Fruit fly (Drosophila melanogaster): ENCODE data around the gene verm.

The verm gene

dm6 chr3L:19707570-19708146 lies 12.6 kb upstream of the verm start, which contains the start of gene serp (continued):
- TF ChIP-seq sd (tag; optimal IDR thresholded peaks at IDR 0.05) (peak; percentile 11), H15 (GFP tag; IDR thresholded peaks at IDR 0.05) (no peak), CG31441 (GFP tag; IDR thresholded peaks at IDR 0.05) (no peak), CG7987 (GFP tag; optimal IDR thresholded peaks at IDR 0.05) (no peak), CG6689 (GFP tag; IDR thresholded peaks at IDR 0.05) (no peak), wek (GFP tag; optimal IDR thresholded peaks at IDR 0.05) (no peak), HLH54F (GFP tag; optimal IDR thresholded peaks at IDR 0.05) (no peak)

dm6 chr3L:19704869-19705268 lies 9.8 kb upstream of the verm start:
- TF ChIP-seq Ets65A (GFP tag) (peak; percentile 65), CG2889 (GFP tag; IDR thresholded peaks at IDR 0.05) (no peak), lab (GFP tag; optimal IDR thresholded peaks at IDR 0.05) (no peak), CG7963 (GFP tag; IDR thresholded peaks at IDR 0.05; ENCODE audit: partially characterized antibody) (no peak), CG13296 (GFP tag; optimal IDR thresholded peaks at IDR 0.05) (no peak), lmd (GFP tag; IDR thresholded peaks at IDR 0.05) (no peak), CG43689 (GFP tag; IDR thresholded peaks at IDR 0.05) (no peak), pros (GFP tag; optimal IDR thresholded peaks at IDR 0.05) (no peak), CG10462 (GFP tag; optimal IDR thresholded peaks at IDR 0.05) (no peak), fu2 (GFP tag; optimal IDR thresholded peaks at IDR 0.05) (no peak), fru (optimal IDR thresholded peaks at IDR 0.05) (no peak), sr (GFP tag; IDR thresholded peaks at IDR 0.05) (0 out of 3 replicates have a peak, but pooled peaks have one; percentile 38), CG14441 (GFP tag; IDR thresholded peaks at IDR 0.05) (no peak), CG15269 (tag; optimal IDR thresholded peaks at IDR 0.05) (peak; percentile 38), CG7928 (GFP tag; optimal IDR thresholded peaks at IDR 0.05) (no peak), al (GFP tag; IDR thresholded peaks at IDR 0.05) (no peak), CG18011 (GFP tag; optimal IDR thresholded peaks at IDR 0.05) (no peak), CG2199 (GFP tag; IDR thresholded peaks at IDR 0.05) (no peak), CG18262 (tag; optimal IDR thresholded peaks at IDR 0.05) (no peak), Hr78 (GFP tag; optimal IDR thresholded peaks at IDR 0.05) (no peak), Doc2 (GFP tag; IDR thresholded peaks at IDR 0.05) (no peak), chinmo (GFP tag; IDR thresholded peaks at IDR 0.05; ENCODE audit: partially characterized antibody) (0 out of 4 replicates have a peak, but pooled peaks have one; percentile 14), CG4424 (GFP tag; optimal IDR thresholded peaks at IDR 0.05) (no peak), CG1792 (GFP tag; optimal IDR thresholded peaks at IDR 0.05) (no peak), ewg (GFP tag; optimal IDR thresholded peaks at IDR 0.05) (no peak), CG7839 (tag; optimal IDR thresholded peaks at IDR 0.05) (no peak), Bdp1 (GFP tag; optimal IDR thresholded peaks at IDR 0.05) (no peak), CG30020 (tag; optimal IDR thresholded peaks at IDR 0.05) (no peak), repo (GFP tag; optimal IDR thresholded peaks at IDR 0.05) (no peak), sd (tag; optimal IDR thresholded peaks at IDR 0.05) (peak; percentile 50), pnt (GFP tag; optimal IDR thresholded peaks at IDR 0.05) (no peak)

dm6 chr3L:19703323-19703722 lies 8.3 kb upstream of the verm start:
- no peak for TF ChIP-seq Rx (GFP tag; IDR thresholded peaks at IDR 0.05)
- TF ChIP-seq CG9932 (GFP tag; IDR thresholded peaks at IDR 0.05), result peak; percentile 49

All from whole organism, embryonic.